Worm (Caenorhabditis elegans) whole organism, L2 larva: ENCODE data around the gene C05E11.7.

Source experiments
- ama-1 ChIP-seq: fragments of 150-350 bp; optimal IDR thresholded peaks from 2 replicates; lab custom pipeline; 2018; ENCODE audit warnings: inconsistent platforms
- blmp-1 ChIP-seq: sonication (generic microtip); optimal IDR thresholded peaks from 2 replicates; lab custom pipeline; 2017; ENCODE audit warnings: missing genetic modification characterization, mild to moderate bottlenecking, missing compliant biosample characterization, antibody characterized with exemption, moderate library complexity; ENCODE audit not compliant: insufficient read depth
- lin-13 ChIP-seq: fragments of 150-350 bp; optimal IDR thresholded peaks from 2 replicates; lab custom pipeline; 2014; ENCODE audit warnings: missing biosample characterization, missing genetic modification reagents, missing genetic modification characterization
- mdl-1 ChIP-seq, 2 experiments: fragments of 150-350 bp in 1 of 2; sonication (generic microtip) in 1 of 2; optimal IDR thresholded peaks; 2 replicates each; lab custom pipeline; 2017; ENCODE audit warnings: missing biosample characterization in 2 of 2, missing genetic modification characterization in 2 of 2
- nhr-77 ChIP-seq: fragments of 150-350 bp; optimal IDR thresholded peaks from 2 replicates; lab custom pipeline; 2014; ENCODE audit warnings: missing biosample characterization, missing genetic modification characterization
- sma-9 ChIP-seq, 2 experiments: fragments of 150-350 bp in 1 of 2; sonication (generic microtip) in 1 of 2; optimal IDR thresholded peaks; 2 replicates each; lab custom pipeline; 2014 to 2016; ENCODE audit warnings: missing genetic modification characterization in 2 of 2, mild to moderate bottlenecking in 1 of 2, missing biosample characterization in 1 of 2, missing compliant biosample characterization in 1 of 2, missing genetic modification reagents in 1 of 2, moderate library complexity in 1 of 2
- unc-55 ChIP-seq: fragments of 150-350 bp; sonication (generic microtip); optimal IDR thresholded peaks from 3 replicates; lab custom pipeline; 2014; ENCODE audit warnings: missing biosample characterization, missing genetic modification reagents, missing genetic modification characterization
- ztf-1 ChIP-seq: fragments of 200-800 bp; sonication (Bioruptor generic); conservative IDR thresholded peaks from 2 replicates; pipeline ENCODE4 v1.3.6; 2022; ENCODE audit warnings: missing genetic modification characterization, missing compliant biosample characterization
- ztf-11 ChIP-seq: sonication (generic microtip); optimal IDR thresholded peaks from 2 replicates; lab custom pipeline; 2017; ENCODE audit warnings: missing biosample characterization, missing genetic modification characterization
- ztf-4 ChIP-seq: fragments of 150-350 bp; optimal IDR thresholded peaks from 2 replicates; lab custom pipeline; 2014; ENCODE audit warnings: missing biosample characterization, missing genetic modification characterization

DNA sequence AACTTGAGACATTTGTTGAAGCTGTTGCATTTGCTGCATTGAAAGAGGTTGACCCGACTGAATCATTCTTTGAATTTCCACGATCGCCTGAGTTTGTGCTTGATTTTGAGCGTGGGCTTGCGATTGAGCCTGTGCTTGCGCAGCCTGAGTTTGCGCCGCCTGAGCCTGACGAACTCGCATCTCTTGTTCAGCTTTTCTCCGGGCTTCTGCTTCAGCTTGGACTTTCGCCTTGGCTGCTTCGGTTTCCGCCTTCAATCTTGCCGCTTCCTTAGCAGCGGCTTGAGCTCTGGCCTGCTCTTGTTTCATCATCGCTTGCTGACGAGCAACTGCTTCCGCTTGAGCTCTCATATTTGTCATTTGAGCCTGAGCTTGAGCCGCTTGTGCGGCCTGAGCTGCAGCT is 11.9 kb upstream of the C05E11.7 start:
- TF ChIP-seq nhr-77 (tag; lab: Kevin White, UChicago) (no peak), sma-9 (GFP tag; optimal IDR thresholded peaks at IDR 0.05; lab: Kevin White, UChicago) (no peak), sma-9 (tag; optimal IDR thresholded peaks at IDR 0.05; lab: Kevin White, UChicago) (no peak), mdl-1 (tag; optimal IDR thresholded peaks at IDR 0.05; lab: Kevin White, UChicago) (no peak), ztf-11 (tag; lab: Kevin White, UChicago) (no peak), lin-13 (GFP tag; lab: Kevin White, UChicago) (no peak), ama-1 (no peak), blmp-1 (no peak), unc-55 (GFP tag; lab: Kevin White, UChicago) (no peak), ztf-4 (tag; lab: Kevin White, UChicago) (no peak), ztf-1 (GFP tag; lab: Robert Waterston, UW) (no peak)
